Fruit fly (Drosophila melanogaster) whole organism, wandering third instar larva: ENCODE measurements around the gene CG5214.

ENCODE experiments used
- Abd-B ChIP-seq: fragments of >200 bp; optimal IDR thresholded peaks from 2 replicates; lab custom pipeline; 2017; ENCODE audit warnings: missing biosample characterization, missing genetic modification characterization
- CG32264 ChIP-seq: fragments of 200-800 bp; sonication (Bioruptor generic); optimal IDR thresholded peaks from 2 replicates; lab custom pipeline; 2016; ENCODE audit warnings: missing biosample characterization, missing genetic modification characterization
- CG9705 ChIP-seq: fragments of 200-800 bp; sonication (Bioruptor generic); optimal IDR thresholded peaks from 2 replicates; lab custom pipeline; 2018; ENCODE audit warnings: missing biosample characterization, mild to moderate bottlenecking, missing genetic modification characterization
- CrebA ChIP-seq: fragments of 200-800 bp; sonication (Bioruptor generic); optimal IDR thresholded peaks from 2 replicates; lab custom pipeline; 2016; ENCODE audit warnings: missing biosample characterization, mild to moderate bottlenecking, missing genetic modification characterization, borderline replicate concordance
- Dfd ChIP-seq: fragments of >200 bp; optimal IDR thresholded peaks from 2 replicates; lab custom pipeline; 2017; ENCODE audit warnings: missing biosample characterization, missing genetic modification characterization
- Dif ChIP-seq: fragments of 200-275, 200-300 bp; sonication (Bioruptor generic); optimal IDR thresholded peaks from 2 replicates; lab custom pipeline; 2018; ENCODE audit warnings: missing biosample characterization, missing genetic modification characterization; ENCODE audit not compliant: partially characterized antibody
- HLH106 ChIP-seq: fragments of 200-800 bp; optimal IDR thresholded peaks from 3 replicates; lab custom pipeline; 2019; ENCODE audit warnings: missing biosample characterization, mild to moderate bottlenecking, missing genetic modification characterization, moderate library complexity
- Hnf4 ChIP-seq: fragments of 200-800 bp; sonication (Bioruptor generic); optimal IDR thresholded peaks from 2 replicates; lab custom pipeline; 2016; ENCODE audit warnings: missing biosample characterization, mild to moderate bottlenecking, missing genetic modification characterization
- Hr78 ChIP-seq: fragments of >200 bp; optimal IDR thresholded peaks from 2 replicates; lab custom pipeline; 2017; ENCODE audit warnings: missing biosample characterization, missing genetic modification characterization
- Hr83 ChIP-seq: fragments of 200-300 bp; sonication (Bioruptor generic); optimal IDR thresholded peaks from 2 replicates; lab custom pipeline; 2016; ENCODE audit warnings: missing biosample characterization, mild to moderate bottlenecking, missing genetic modification characterization, moderate library complexity; ENCODE audit not compliant: poor library complexity, severe bottlenecking
- Mio ChIP-seq: sonication (Bioruptor generic); optimal IDR thresholded peaks from 2 replicates; lab custom pipeline; 2016; ENCODE audit warnings: missing biosample characterization, missing genetic modification characterization
- Myc ChIP-seq: fragments of >200 bp; optimal IDR thresholded peaks from 2 replicates; lab custom pipeline; 2017
- N ChIP-seq: fragments of >200 bp; optimal IDR thresholded peaks from 2 replicates; lab custom pipeline; 2018; ENCODE audit warnings: missing biosample characterization, missing external identifiers, missing genetic modification characterization
- OdsH ChIP-seq: fragments of 200-800 bp; sonication (Bioruptor generic); optimal IDR thresholded peaks from 2 replicates; lab custom pipeline; 2016; ENCODE audit warnings: missing biosample characterization, mild to moderate bottlenecking, missing genetic modification characterization
- Rel ChIP-seq, 2 experiments: fragments of 200-800 bp; sonication (Bioruptor generic) in 1 of 2; optimal IDR thresholded peaks; 2 replicates in 1 of 2; 3 replicates in 1 of 2; lab custom pipeline; 2016 to 2019; ENCODE audit warnings: mild to moderate bottlenecking in 2 of 2, missing biosample characterization in 2 of 2, missing genetic modification characterization in 2 of 2, moderate library complexity in 1 of 2
- Sp1 ChIP-seq: fragments of 200-800 bp; sonication (Bioruptor generic); optimal IDR thresholded peaks from 3 replicates; lab custom pipeline; 2019; ENCODE audit warnings: missing biosample characterization, mild to moderate bottlenecking, missing genetic modification characterization, moderate library complexity
- Vsx2 ChIP-seq: fragments of 200-300, 225-300 bp; sonication (Bioruptor generic); optimal IDR thresholded peaks from 2 replicates; lab custom pipeline; 2018; ENCODE audit warnings: missing biosample characterization, missing genetic modification characterization; ENCODE audit not compliant: partially characterized antibody
- br ChIP-seq: fragments of 200-800 bp; sonication (Bioruptor generic); optimal IDR thresholded peaks from 2 replicates; lab custom pipeline; 2016; ENCODE audit warnings: missing biosample characterization, missing genetic modification characterization
- brk ChIP-seq: fragments of 200-800 bp; sonication (Bioruptor generic); optimal IDR thresholded peaks from 2 replicates; lab custom pipeline; 2016; ENCODE audit warnings: missing biosample characterization, mild to moderate bottlenecking, missing genetic modification characterization
- dl ChIP-seq, 2 experiments: fragments of 175-275, 200-275 bp in 1 of 2; fragments of 200-275 bp in 1 of 2; sonication (Bioruptor generic); optimal IDR thresholded peaks; lab custom pipeline; 2018; ENCODE audit warnings: mild to moderate bottlenecking in 2 of 2, missing biosample characterization in 2 of 2, missing genetic modification characterization in 2 of 2, moderate library complexity in 2 of 2; ENCODE audit not compliant: partially characterized antibody in 2 of 2, insufficient read depth in 1 of 2
- dmrt93B ChIP-seq: fragments of 200-800 bp; sonication (Bioruptor generic); optimal IDR thresholded peaks from 2 replicates; lab custom pipeline; 2018; ENCODE audit warnings: missing biosample characterization, mild to moderate bottlenecking, missing genetic modification characterization
- dsf ChIP-seq: sonication (Bioruptor generic); optimal IDR thresholded peaks from 2 replicates; lab custom pipeline; 2016; ENCODE audit warnings: missing biosample characterization, missing genetic modification characterization, borderline replicate concordance
- ey ChIP-seq: fragments of 200-800 bp; sonication (Bioruptor generic); optimal IDR thresholded peaks from 2 replicates; lab custom pipeline; 2016; ENCODE audit warnings: missing biosample characterization, missing genetic modification characterization
- foxo ChIP-seq, 2 experiments: fragments of 200-800 bp; sonication (Bioruptor generic); optimal IDR thresholded peaks; 2 replicates in 1 of 2; 3 replicates in 1 of 2; lab custom pipeline; 2016 to 2017; ENCODE audit warnings: missing biosample characterization in 2 of 2, missing genetic modification characterization in 2 of 2
- fru ChIP-seq: fragments of 200-800 bp; sonication (Bioruptor generic); optimal IDR thresholded peaks from 3 replicates; lab custom pipeline; 2016; ENCODE audit warnings: missing biosample characterization, mild to moderate bottlenecking, missing genetic modification characterization
- h ChIP-seq: fragments of 200-800 bp; sonication (Bioruptor generic); optimal IDR thresholded peaks from 3 replicates; lab custom pipeline; 2016; ENCODE audit warnings: missing biosample characterization, mild to moderate bottlenecking, missing genetic modification characterization
- jim ChIP-seq: fragments of 175-275, 200-325 bp; sonication (Bioruptor generic); optimal IDR thresholded peaks from 2 replicates; lab custom pipeline; 2016; ENCODE audit warnings: missing biosample characterization, mild to moderate bottlenecking, missing genetic modification characterization
- pan ChIP-seq: fragments of >200 bp; optimal IDR thresholded peaks from 2 replicates; lab custom pipeline; 2017
- psq ChIP-seq: fragments of 200-800 bp; sonication (Bioruptor generic); optimal IDR thresholded peaks from 3 replicates; lab custom pipeline; 2017; ENCODE audit warnings: missing biosample characterization, mild to moderate bottlenecking, missing genetic modification characterization, moderate library complexity
- rgr ChIP-seq: fragments of 200-800 bp; sonication (Bioruptor generic); optimal IDR thresholded peaks from 3 replicates; lab custom pipeline; 2016; ENCODE audit warnings: missing biosample characterization, mild to moderate bottlenecking, missing genetic modification characterization
- sv ChIP-seq: fragments of 200-800 bp; sonication (Bioruptor generic); optimal IDR thresholded peaks from 3 replicates; lab custom pipeline; 2016; ENCODE audit warnings: missing biosample characterization, missing genetic modification characterization
- tai ChIP-seq: sonication (Bioruptor generic); optimal IDR thresholded peaks from 2 replicates; lab custom pipeline; 2016; ENCODE audit warnings: missing biosample characterization, missing genetic modification characterization
- usp ChIP-seq: fragments of >200 bp; optimal IDR thresholded peaks from 2 replicates; lab custom pipeline; 2017; ENCODE audit warnings: missing biosample characterization, missing genetic modification characterization
- woc ChIP-seq: sonication (Bioruptor generic); optimal IDR thresholded peaks from 2 replicates; lab custom pipeline; 2016; ENCODE audit warnings: missing biosample characterization, mild to moderate bottlenecking, missing genetic modification characterization

The CG5214 gene

DNA sequence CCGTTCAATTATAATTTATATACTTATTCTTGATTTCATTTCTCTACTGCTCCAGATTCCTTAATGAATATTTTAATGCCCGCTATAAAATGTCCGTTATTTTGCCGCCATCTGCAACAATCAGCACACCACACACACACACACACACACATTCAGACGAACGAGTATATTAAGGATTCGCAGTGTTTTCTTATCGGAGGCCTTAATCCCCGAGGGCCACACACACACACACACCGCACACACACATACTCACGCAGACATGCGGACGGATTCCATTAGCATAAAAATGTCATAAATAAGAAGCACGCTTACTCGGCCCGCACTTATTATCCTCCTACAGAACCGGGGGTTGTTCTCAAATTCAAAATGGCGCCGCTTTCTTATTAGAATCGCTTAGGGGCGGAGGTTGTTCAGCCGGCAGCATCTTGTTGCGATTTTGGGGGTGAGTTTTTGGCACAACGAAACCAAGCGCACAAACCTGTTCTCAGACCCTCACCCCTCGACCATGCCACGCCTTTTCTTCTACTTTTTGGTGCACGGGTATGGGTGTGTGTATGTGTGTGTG is 16.9 kb downstream of the CG5214 start:
- TF ChIP-seq Hr83 (GFP tag; lab: Kevin White, UChicago) (no peak), Dfd (GFP tag; lab: Kevin White, UChicago) (peak; percentile 62), ey (GFP tag; lab: Kevin White, UChicago) (no peak)

DNA sequence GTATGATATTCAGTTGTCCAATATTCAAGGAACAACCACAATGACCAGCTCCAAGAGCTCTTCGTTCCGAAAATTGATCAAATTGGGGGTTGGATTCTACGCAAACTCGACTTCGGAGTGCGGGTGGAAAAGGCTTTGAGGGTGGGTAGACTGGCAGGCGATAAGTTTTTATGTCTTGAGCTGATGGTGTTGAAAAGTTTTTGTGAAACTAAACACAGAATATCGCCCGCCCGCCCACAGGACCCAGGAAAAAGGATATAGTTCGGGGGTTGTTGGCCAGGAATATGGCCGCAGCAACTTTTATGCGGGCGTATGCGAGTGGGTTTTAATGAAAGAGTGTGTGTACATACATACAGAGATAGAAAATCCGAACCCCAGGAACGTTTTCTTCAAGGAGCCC is 19.5 kb downstream of the CG5214 start:
- TF ChIP-seq Abd-B (no peak), psq (GFP tag; lab: Kevin White, UChicago) (no peak), dsf (GFP tag; lab: Kevin White, UChicago) (no peak), Hnf4 (GFP tag; lab: Kevin White, UChicago) (no peak), CG32264 (no peak), jim (no peak), CG9705 (no peak), CrebA (GFP tag; lab: Kevin White, UChicago) (no peak), Myc (no peak), OdsH (GFP tag; lab: Kevin White, UChicago) (no peak), Hr78 (GFP tag; lab: Kevin White, UChicago) (no peak), N (no peak)

DNA sequence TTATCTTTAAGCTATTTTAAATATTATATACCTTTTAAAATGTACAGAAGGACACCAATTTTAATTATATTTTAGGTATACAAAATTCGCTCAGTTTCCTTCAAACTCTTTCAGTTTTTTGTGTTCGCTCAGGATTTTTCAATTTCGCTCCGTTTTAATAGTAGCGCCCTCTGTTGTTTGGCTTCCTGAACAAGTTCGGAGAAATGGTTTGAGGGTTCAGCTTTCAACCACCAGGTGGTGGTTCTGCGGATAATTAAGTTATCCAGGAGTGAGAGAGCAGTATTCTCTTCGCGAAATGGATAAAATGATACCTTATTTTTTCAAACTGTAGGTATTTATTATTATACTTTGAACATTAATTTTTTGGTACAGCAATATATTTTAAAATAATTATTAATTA is 24.9 kb downstream of the CG5214 start:
- TF ChIP-seq Sp1 (GFP tag; lab: Kevin White, UChicago) (peak; percentile 17), CG9705 (no peak), Dif (GFP tag; lab: Kevin White, UChicago) (no peak), HLH106 (peak; percentile 10), Vsx2 (GFP tag; lab: Kevin White, UChicago) (no peak), foxo (GFP tag; optimal IDR thresholded peaks at IDR 0.05; lab: Kevin White, UChicago) (peak in 1 of 2 experiments; percentile 11), pan (lab: Kevin White, UChicago) (no peak), N (no peak), CG32264 (no peak), dmrt93B (no peak), CrebA (GFP tag; lab: Kevin White, UChicago) (no peak), tai (GFP tag; lab: Kevin White, UChicago) (no peak), usp (no peak), dl (GFP tag; optimal IDR thresholded peaks at IDR 0.05; lab: Kevin White, UChicago; ENCODE audit: insufficient read depth in 1 of 2, partially characterized antibody in 2 of 2) (no peak), Hr78 (GFP tag; lab: Kevin White, UChicago) (no peak), brk (no peak), Rel (GFP tag; optimal IDR thresholded peaks at IDR 0.05; lab: Kevin White, UChicago) (no peak), Rel (tag; optimal IDR thresholded peaks at IDR 0.05; lab: Kevin White, UChicago) (no peak), sv (peak; percentile 7), Mio (no peak), woc (GFP tag; lab: Kevin White, UChicago) (no peak), br (GFP tag; lab: Kevin White, UChicago) (peak; percentile 2), Myc (no peak), h (GFP tag; lab: Kevin White, UChicago) (peak; percentile 15), Abd-B (no peak), fru (GFP tag; lab: Kevin White, UChicago) (peak; percentile 7), OdsH (GFP tag; lab: Kevin White, UChicago) (no peak), rgr (GFP tag; lab: Kevin White, UChicago) (peak; percentile 37), jim (no peak)

DNA sequence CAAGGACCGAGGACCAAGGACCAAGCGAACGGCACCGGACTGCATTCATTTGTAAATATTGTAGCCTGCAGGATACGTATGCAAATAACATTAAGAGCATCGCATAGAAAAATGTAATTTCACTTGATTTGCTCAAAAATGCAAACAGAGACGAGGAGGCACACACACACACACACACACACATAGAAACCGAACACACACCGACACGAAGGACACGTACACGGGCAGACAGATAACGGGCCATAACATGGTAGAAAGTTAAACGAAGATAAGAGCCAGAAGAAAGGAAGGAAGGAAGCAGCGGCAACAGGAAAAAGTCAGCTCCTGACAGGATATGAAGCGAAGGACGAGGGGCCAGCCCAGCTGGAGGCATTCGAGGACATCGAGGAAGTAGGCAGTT is 26.5 kb downstream of the CG5214 start:
- TF ChIP-seq Dfd (GFP tag; lab: Kevin White, UChicago) (peak; percentile 59), pan (lab: Kevin White, UChicago) (no peak)
